Fruit fly (Drosophila melanogaster) S2 (cell line): ENCODE data around the gene Stt3B.

Source experiments
- CG8478 ChIP-seq: fragments of >200 bp; optimal IDR thresholded peaks from 2 replicates; lab custom pipeline; 2018
- CTCF ChIP-seq, 2 experiments: fragments of >200 bp; optimal IDR thresholded peaks; 2 replicates each; lab custom pipeline; 2018

DNA sequence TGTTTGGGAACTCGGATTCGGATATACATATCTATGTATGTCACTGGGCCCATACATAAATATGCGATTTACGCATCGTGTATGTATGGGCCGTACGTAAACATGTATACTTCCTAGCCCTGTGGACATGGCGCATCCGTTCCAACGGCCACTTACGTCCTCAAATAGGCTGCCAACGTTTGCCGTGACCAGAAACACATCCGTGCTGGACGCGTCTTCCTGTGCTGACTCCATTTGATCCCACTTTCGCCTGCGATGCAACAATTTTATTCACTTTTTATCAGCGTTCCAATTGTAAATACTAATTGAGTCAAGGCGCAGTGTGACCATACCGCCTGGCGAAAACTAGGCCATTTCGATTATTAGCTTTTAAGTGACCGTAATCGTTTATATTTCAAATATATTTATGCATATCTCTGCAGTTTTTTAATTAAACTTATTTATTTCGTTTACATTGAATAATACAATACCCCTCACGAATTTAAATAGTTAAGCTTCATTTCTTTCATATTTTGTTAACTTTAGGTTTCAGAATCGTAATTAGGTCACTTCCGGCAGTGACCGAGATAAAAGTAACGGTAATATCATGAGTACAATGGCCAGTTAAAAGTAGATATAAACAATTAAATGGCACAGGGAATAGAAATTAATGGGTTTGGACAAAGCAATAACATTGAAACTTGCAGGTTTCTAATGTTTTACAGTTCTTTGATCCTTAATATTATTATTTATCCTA lies 24.5 kb downstream of the Stt3B start, which contains the start of gene 5PtaseI:
- no peak for TF ChIP-seq CG8478
- TF ChIP-seq CTCF (optimal IDR thresholded peaks at IDR 0.05; lab: Kevin White, UChicago): no peak
